Fruit fly (Drosophila melanogaster): Measurements from ENCODE around the gene sw.

sw gene

dm6 chrX:20245218-20245863, 9.2 kb upstream of the sw start:
- TF ChIP-seq gfzf (GFP tag; optimal IDR thresholded peaks at IDR 0.05): no peak
- TF ChIP-seq CG1233 (GFP tag; optimal IDR thresholded peaks at IDR 0.05): no peak
- TF ChIP-seq CG32532 (GFP tag; IDR thresholded peaks at IDR 0.05): no peak
- no peak for TF ChIP-seq NC2α (GFP tag; optimal IDR thresholded peaks at IDR 0.05)
- TF ChIP-seq hkb (optimal IDR thresholded peaks at IDR 0.05): no peak
- no peak for TF ChIP-seq hkb (GFP tag; IDR thresholded peaks at IDR 0.05)
- TF ChIP-seq CG17612 (GFP tag; IDR thresholded peaks at IDR 0.05): no peak
- 0 out of 4 replicates have a peak, but pooled peaks have one; percentile 43 for TF ChIP-seq chinmo (GFP tag; IDR thresholded peaks at IDR 0.05; ENCODE audit: partially characterized antibody)
- TF ChIP-seq CG11504 (tag; optimal IDR thresholded peaks at IDR 0.05): no peak
- TF ChIP-seq CG30403 (GFP tag; optimal IDR thresholded peaks at IDR 0.05): no peak
- TF ChIP-seq Ets65A (GFP tag): peak; percentile 3
- no peak for TF ChIP-seq CG3163 (GFP tag; optimal IDR thresholded peaks at IDR 0.05)
- TF ChIP-seq CG13894 (tag; optimal IDR thresholded peaks at IDR 0.05): peak; percentile 99
- no peak for TF ChIP-seq dati (GFP tag; IDR thresholded peaks at IDR 0.05)
- TF ChIP-seq D (optimal IDR thresholded peaks at IDR 0.05): no peak
- no peak for TF ChIP-seq D (GFP tag; optimal IDR thresholded peaks at IDR 0.05)
- TF ChIP-seq stwl (tag; optimal IDR thresholded peaks at IDR 0.05): no peak
- TF ChIP-seq CG12942 (GFP tag; optimal IDR thresholded peaks at IDR 0.05): no peak
- TF ChIP-seq sim (GFP tag; IDR thresholded peaks at IDR 0.05): no peak
- no peak for TF ChIP-seq CG2202 (tag; optimal IDR thresholded peaks at IDR 0.05)
- TF ChIP-seq CG17912 (GFP tag; optimal IDR thresholded peaks at IDR 0.05): no peak
- TF ChIP-seq Blimp-1 (GFP tag; optimal IDR thresholded peaks at IDR 0.05): peak; percentile 50

DNA sequence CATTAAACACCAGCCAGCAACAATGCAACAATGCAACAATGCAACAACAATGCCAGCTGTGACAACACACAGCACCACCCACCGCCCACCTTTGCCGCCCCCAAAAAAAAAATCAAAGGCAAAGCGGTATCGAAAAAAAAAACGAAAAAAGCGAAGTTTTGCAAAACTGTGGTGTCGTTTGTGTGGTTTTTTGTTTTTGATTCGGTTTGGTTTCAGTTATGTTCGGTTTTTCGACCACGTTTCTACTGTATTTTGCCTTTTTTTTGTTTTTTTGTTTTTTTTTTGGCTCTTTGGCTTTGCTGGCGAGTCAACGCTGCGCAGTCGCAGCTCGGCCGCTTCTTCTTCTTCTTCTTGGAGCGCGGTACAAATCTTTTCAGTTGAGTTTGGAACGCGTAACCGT, 8.1 kb upstream of the sw start, which contains the start of gene Peritrophin-A:
Gene Peritrophin-A, plus strand, starts transcription at position 370 of the 400 bp plus-strand sequence.
- peak; percentile 67 for TF ChIP-seq sqz (GFP tag; optimal IDR thresholded peaks at IDR 0.05)
- TF ChIP-seq Hr3 (GFP tag; optimal IDR thresholded peaks at IDR 0.05): no peak
- TF ChIP-seq Drgx (GFP tag; IDR thresholded peaks at IDR 0.05): peak; percentile 70
- peak; percentile 66 for TF ChIP-seq CG17385 (GFP tag; optimal IDR thresholded peaks at IDR 0.05)
- peak; percentile 30; the same call in 1 of the 2 replicates for TF ChIP-seq Adf1 (GFP tag; IDR thresholded peaks at IDR 0.05)
- TF ChIP-seq z (GFP tag; IDR thresholded peaks at IDR 0.05): no peak

- TF ChIP-seq CG14050 (GFP tag; IDR thresholded peaks at IDR 0.05) (no peak), Awh (GFP tag; IDR thresholded peaks at IDR 0.05) (peak; percentile 67), fru (optimal IDR thresholded peaks at IDR 0.05) (no peak), CG17802 (tag; optimal IDR thresholded peaks at IDR 0.05) (peak; percentile 7), CG17612 (GFP tag; IDR thresholded peaks at IDR 0.05) (no peak), Hey (tag; optimal IDR thresholded peaks at IDR 0.05) (no peak), tio (GFP tag; optimal IDR thresholded peaks at IDR 0.05) (no peak), bbx (GFP tag; IDR thresholded peaks at IDR 0.05; ENCODE audit: partially characterized antibody) (0 out of 2 replicates have a peak, but pooled peaks have one; percentile 10), gce (GFP tag; IDR thresholded peaks at IDR 0.05) (no peak), sd (tag; optimal IDR thresholded peaks at IDR 0.05) (no peak), oc (tag; optimal IDR thresholded peaks at IDR 0.05) (peak; percentile 27), gem (tag; optimal IDR thresholded peaks at IDR 0.05) (no peak), nom (GFP tag; optimal IDR thresholded peaks at IDR 0.05) (no peak), z (GFP tag; IDR thresholded peaks at IDR 0.05) (no peak), ci (GFP tag; IDR thresholded peaks at IDR 0.05) (0 out of 3 replicates have a peak, but pooled peaks have one; percentile 18), D (optimal IDR thresholded peaks at IDR 0.05) (no peak), D (GFP tag; optimal IDR thresholded peaks at IDR 0.05) (no peak), CG9876 (GFP tag; optimal IDR thresholded peaks at IDR 0.05) (no peak), sens-2 (GFP tag; IDR thresholded peaks at IDR 0.05) (no peak), croc (GFP tag; conservative IDR thresholded peaks at IDR 0.05) (no peak), CG14965 (GFP tag; optimal IDR thresholded peaks at IDR 0.05; ENCODE audit: borderline replicate concordance) (no peak), unpg (GFP tag; optimal IDR thresholded peaks at IDR 0.05) (no peak), CG5180 (GFP tag; optimal IDR thresholded peaks at IDR 0.05) (peak; percentile 89), CG1024 (GFP tag; IDR thresholded peaks at IDR 0.05) (no peak)
Observed at dm6 chrX:20243274-20243839, 7.2 kb upstream of the sw start.

Data from whole organism, embryonic.